Worm (Caenorhabditis elegans) whole organism, early embryonic: ENCODE data around the gene T01B7.5.

ENCODE experiments used
- B0310.2 ChIP-seq: sonication (generic microtip); optimal IDR thresholded peaks from 2 replicates; lab custom pipeline; 2016; ENCODE audit warnings: mild to moderate bottlenecking, missing genetic modification characterization, missing compliant biosample characterization
- F13C5.2 ChIP-seq: sonication (generic microtip); optimal IDR thresholded peaks from 2 replicates; lab custom pipeline; 2017; ENCODE audit warnings: mild to moderate bottlenecking, missing genetic modification characterization, inconsistent platforms, missing compliant biosample characterization
- aly-1 ChIP-seq: sonication (generic microtip); optimal IDR thresholded peaks from 2 replicates; lab custom pipeline; 2016; ENCODE audit warnings: missing genetic modification characterization, missing compliant biosample characterization
- ama-1 ChIP-seq: fragments of 150-350 bp; optimal IDR thresholded peaks from 2 replicates; lab custom pipeline; 2014
- ceh-13 ChIP-seq: fragments of 200-800 bp; sonication (Bioruptor generic); optimal IDR thresholded peaks from 2 replicates; lab custom pipeline; 2018; ENCODE audit warnings: mild to moderate bottlenecking, missing genetic modification characterization, missing compliant biosample characterization
- ceh-36 ChIP-seq: sonication (generic microtip); optimal IDR thresholded peaks from 2 replicates; lab custom pipeline; 2016; ENCODE audit warnings: missing genetic modification characterization, inconsistent platforms, missing compliant biosample characterization
- ets-7 ChIP-seq: sonication (generic microtip); optimal IDR thresholded peaks from 2 replicates; lab custom pipeline; 2016; ENCODE audit warnings: missing genotype, missing genetic modification characterization, missing compliant biosample characterization
- flt-1 ChIP-seq: fragments of 200-800 bp; sonication (Bioruptor generic); IDR thresholded peaks from 2 replicates; pipeline ENCODE4 v1.3.6; 2022; ENCODE audit warnings: missing genetic modification characterization, missing compliant biosample characterization
- hmbx-1 ChIP-seq: sonication (generic microtip); optimal IDR thresholded peaks from 2 replicates; lab custom pipeline; 2016; ENCODE audit warnings: mild to moderate bottlenecking, missing genetic modification characterization, missing compliant biosample characterization
- hmg-4 ChIP-seq: fragments of 200-800 bp; sonication (Bioruptor generic); optimal IDR thresholded peaks from 2 replicates; lab custom pipeline; 2018; ENCODE audit warnings: mild to moderate bottlenecking, missing genetic modification characterization, missing compliant biosample characterization
- hnd-1 ChIP-seq: sonication (generic microtip); optimal IDR thresholded peaks from 2 replicates; lab custom pipeline; 2016; ENCODE audit warnings: missing genetic modification characterization, missing compliant biosample characterization
- pes-1 ChIP-seq: fragments of 200-800 bp; sonication (Bioruptor generic); IDR thresholded peaks from 2 replicates; pipeline ENCODE4 v1.3.6; 2022; ENCODE audit warnings: missing genetic modification reagents, missing genetic modification characterization, missing compliant biosample characterization
- scrt-1 ChIP-seq: fragments of 200-800 bp; sonication (Bioruptor generic); IDR thresholded peaks from 2 replicates; pipeline ENCODE4 v1.3.6; 2022; ENCODE audit warnings: missing genetic modification characterization, missing compliant biosample characterization
- sea-1 ChIP-seq: fragments of 200-800 bp; sonication (Bioruptor generic); conservative IDR thresholded peaks from 2 replicates; pipeline ENCODE4 v1.3.6; 2022; ENCODE audit warnings: missing genetic modification characterization, missing compliant biosample characterization
- tbx-11 ChIP-seq: fragments of 200-800 bp; sonication (Bioruptor generic); IDR thresholded peaks from 2 replicates; pipeline ENCODE4 v1.3.6; 2022; ENCODE audit warnings: missing genetic modification characterization, missing compliant biosample characterization
- tbx-37 ChIP-seq: fragments of 200-800 bp; sonication (Bioruptor generic); conservative IDR thresholded peaks from 2 replicates; pipeline ENCODE4 v1.3.6; 2022; ENCODE audit warnings: missing genetic modification reagents, missing genetic modification characterization, missing compliant biosample characterization
- tra-4 ChIP-seq: sonication (generic microtip); optimal IDR thresholded peaks from 2 replicates; lab custom pipeline; 2017; ENCODE audit warnings: missing genetic modification characterization, missing compliant biosample characterization

The T01B7.5 gene

DNA sequence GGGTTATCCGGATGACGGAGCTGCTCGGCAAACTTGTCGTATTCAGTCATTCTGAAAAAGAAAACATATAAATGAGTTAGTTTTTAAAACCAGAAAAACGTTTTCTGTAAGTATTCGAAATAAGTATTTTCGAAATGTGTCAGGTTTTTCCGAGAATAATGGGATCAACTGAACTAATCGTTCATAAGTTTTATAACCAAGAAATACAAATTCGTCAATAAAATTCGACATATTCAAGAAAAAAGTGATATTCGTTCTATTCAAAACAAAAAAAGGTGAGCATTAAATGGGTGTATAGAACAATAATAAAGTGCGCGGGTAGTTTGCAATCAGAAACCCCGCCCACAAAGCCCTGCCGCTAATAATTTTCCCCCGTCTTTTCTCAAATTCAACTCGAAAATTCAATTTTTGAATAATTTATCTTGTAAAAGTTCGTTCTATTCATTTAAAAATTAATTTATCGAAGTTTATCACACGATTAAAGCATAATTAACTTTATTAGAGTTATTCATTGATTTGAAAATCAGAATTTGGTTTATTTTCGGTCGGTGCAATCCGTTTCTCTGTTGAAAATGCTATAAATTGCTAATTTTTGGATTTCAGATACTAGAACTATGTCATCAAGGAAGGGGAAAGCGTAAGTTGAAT lies at the start of gene T01B7.5, which contains the start of gene cyn-11:
Gene T01B7.5 (plus strand): TSS at position 598 of the 648 bp plus-strand sequence.
Gene cyn-11 (minus strand): TSS at position 51 of the 648 bp plus-strand sequence.
- peak; percentile 46 for TF ChIP-seq F13C5.2 (tag; lab: Kevin White, UChicago)
- TF ChIP-seq B0310.2 (tag; lab: Kevin White, UChicago), result no peak
- TF ChIP-seq ets-7 (tag; lab: Kevin White, UChicago), result no peak
- TF ChIP-seq ceh-36 (tag; lab: Kevin White, UChicago), result no peak
- no peak for TF ChIP-seq pes-1
- TF ChIP-seq tra-4 (tag; lab: Kevin White, UChicago), result no peak
- peak; percentile 20 for TF ChIP-seq hmbx-1 (tag; lab: Kevin White, UChicago)
- TF ChIP-seq ceh-13, result no peak
- peak; percentile 7 for TF ChIP-seq hnd-1
- no peak for TF ChIP-seq ama-1 (lab: Kevin White, UChicago)
- no peak for TF ChIP-seq tbx-11
- TF ChIP-seq sea-1 (GFP tag; lab: Robert Waterston, UW), result 0 out of 2 replicates have a peak, but pooled peaks have one; percentile 29
- no peak for TF ChIP-seq flt-1 (GFP tag; lab: Robert Waterston, UW)
- no peak for TF ChIP-seq scrt-1 (GFP tag; lab: Robert Waterston, UW)

- TF ChIP-seq hnd-1 (no peak), aly-1 (tag; lab: Kevin White, UChicago) (no peak), tbx-11 (no peak), F13C5.2 (tag; lab: Kevin White, UChicago) (no peak), sea-1 (GFP tag; lab: Robert Waterston, UW) (no peak), scrt-1 (GFP tag; lab: Robert Waterston, UW) (no peak), ama-1 (lab: Kevin White, UChicago) (no peak), B0310.2 (tag; lab: Kevin White, UChicago) (no peak)
These were observed 47.8 kb upstream of the T01B7.5 start for ce11 chrII:8668871-8669270.

DNA sequence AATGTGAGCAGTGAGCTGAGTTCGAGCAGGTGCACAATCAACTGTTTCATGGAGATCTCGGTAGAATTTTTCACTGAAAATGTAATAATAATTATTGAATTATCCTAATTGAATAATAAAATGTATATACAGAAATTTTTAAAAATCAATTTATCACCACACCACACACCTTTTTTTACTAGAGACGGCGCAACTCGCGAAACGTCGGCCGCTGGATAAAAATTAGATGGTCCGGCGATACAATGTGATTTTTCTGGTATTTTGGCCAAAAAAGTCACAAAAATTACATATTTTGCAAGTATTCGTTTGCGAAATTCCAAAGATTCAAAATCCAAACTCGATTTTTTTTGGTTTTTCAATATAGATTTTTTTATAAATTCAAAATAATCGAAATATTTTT lies 45.8 kb upstream of the T01B7.5 start:
- no peak for TF ChIP-seq flt-1 (GFP tag; lab: Robert Waterston, UW)
- no peak for TF ChIP-seq hnd-1
- no peak for TF ChIP-seq tbx-37 (GFP tag; lab: Robert Waterston, UW)
- no peak for TF ChIP-seq tbx-11
- TF ChIP-seq sea-1 (GFP tag; lab: Robert Waterston, UW), result no peak
- TF ChIP-seq ama-1 (lab: Kevin White, UChicago), result no peak
- TF ChIP-seq ets-7 (tag; lab: Kevin White, UChicago), result no peak
- no peak for TF ChIP-seq scrt-1 (GFP tag; lab: Robert Waterston, UW)
- no peak for TF ChIP-seq B0310.2 (tag; lab: Kevin White, UChicago)
- TF ChIP-seq pes-1, result no peak
- TF ChIP-seq tra-4 (tag; lab: Kevin White, UChicago), result no peak
- TF ChIP-seq hmg-4 (GFP tag; lab: Kevin White, UChicago), result no peak
- no peak for TF ChIP-seq F13C5.2 (tag; lab: Kevin White, UChicago)
- TF ChIP-seq aly-1 (tag; lab: Kevin White, UChicago), result no peak
- TF ChIP-seq ceh-36 (tag; lab: Kevin White, UChicago), result no peak
- no peak for TF ChIP-seq hmbx-1 (tag; lab: Kevin White, UChicago)
- TF ChIP-seq ceh-13, result no peak

DNA sequence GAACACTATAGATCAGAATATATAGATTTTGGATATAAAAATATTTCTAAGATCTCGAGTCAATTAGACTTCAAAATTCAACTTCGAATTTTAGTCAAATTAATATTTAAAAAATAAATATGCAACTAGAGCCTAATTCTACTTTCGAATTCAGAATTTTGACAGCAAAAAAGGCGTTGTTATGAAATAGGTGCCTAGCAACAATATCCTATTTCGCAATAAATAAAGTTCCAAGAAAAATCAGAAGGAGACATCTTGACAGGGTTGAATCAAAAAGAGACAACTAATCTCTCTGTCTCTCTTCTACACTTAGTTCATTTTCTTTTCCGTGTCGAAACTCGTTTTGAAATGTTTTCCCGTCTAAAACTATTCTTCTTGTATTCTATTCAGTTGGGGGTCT lies 41.3 kb upstream of the T01B7.5 start:
- TF ChIP-seq pes-1, result no peak
- TF ChIP-seq hmbx-1 (tag; lab: Kevin White, UChicago), result no peak
- no peak for TF ChIP-seq hnd-1
- no peak for TF ChIP-seq ets-7 (tag; lab: Kevin White, UChicago)
- TF ChIP-seq hmg-4 (GFP tag; lab: Kevin White, UChicago), result no peak
- TF ChIP-seq B0310.2 (tag; lab: Kevin White, UChicago), result no peak

- no peak for TF ChIP-seq sea-1 (GFP tag; lab: Robert Waterston, UW)
- TF ChIP-seq tra-4 (tag; lab: Kevin White, UChicago), result no peak
- TF ChIP-seq hmg-4 (GFP tag; lab: Kevin White, UChicago), result no peak
- TF ChIP-seq scrt-1 (GFP tag; lab: Robert Waterston, UW), result no peak
- no peak for TF ChIP-seq hnd-1
- TF ChIP-seq hmbx-1 (tag; lab: Kevin White, UChicago), result no peak
- no peak for TF ChIP-seq flt-1 (GFP tag; lab: Robert Waterston, UW)
- no peak for TF ChIP-seq tbx-11
- no peak for TF ChIP-seq ama-1 (lab: Kevin White, UChicago)
- TF ChIP-seq F13C5.2 (tag; lab: Kevin White, UChicago), result no peak
- no peak for TF ChIP-seq ceh-36 (tag; lab: Kevin White, UChicago)
- no peak for TF ChIP-seq aly-1 (tag; lab: Kevin White, UChicago)
These were observed 36.8 kb upstream of the T01B7.5 start for ce11 chrII:8679799-8680198.

- TF ChIP-seq flt-1 (GFP tag; lab: Robert Waterston, UW) (0 out of 2 replicates have a peak, but pooled peaks have one; percentile 22), hmbx-1 (tag; lab: Kevin White, UChicago) (no peak)
These were observed 32.7 kb upstream of the T01B7.5 start for ce11 chrII:8683933-8684332.

ce11 chrII:8684824-8685223 lies 31.8 kb upstream of the T01B7.5 start, which contains the start of gene hgap-2:
TSS of gene hgap-2 (minus strand) at chrII:8684924.
- no peak for TF ChIP-seq flt-1 (GFP tag; lab: Robert Waterston, UW)

ce11 chrII:8685623-8686022 lies 31.0 kb upstream of the T01B7.5 start, which contains the start of gene C34C6.9:
TSS of gene C34C6.9 (plus strand) at chrII:8685923.
- TF ChIP-seq hmg-4 (GFP tag; lab: Kevin White, UChicago) (no peak), F13C5.2 (tag; lab: Kevin White, UChicago) (no peak), ets-7 (tag; lab: Kevin White, UChicago) (no peak), B0310.2 (tag; lab: Kevin White, UChicago) (no peak), tbx-37 (GFP tag; lab: Robert Waterston, UW) (no peak), hnd-1 (no peak), pes-1 (no peak), ama-1 (lab: Kevin White, UChicago) (no peak), ceh-36 (tag; lab: Kevin White, UChicago) (no peak), hmbx-1 (tag; lab: Kevin White, UChicago) (no peak), tra-4 (tag; lab: Kevin White, UChicago) (no peak), ceh-13 (no peak), sea-1 (GFP tag; lab: Robert Waterston, UW) (no peak), scrt-1 (GFP tag; lab: Robert Waterston, UW) (no peak), tbx-11 (no peak), flt-1 (GFP tag; lab: Robert Waterston, UW) (no peak), aly-1 (tag; lab: Kevin White, UChicago) (no peak)
